Fruit fly (Drosophila melanogaster) S2 (cell line): Measurements from ENCODE around the gene sds22.

Experiments
- CG8478 ChIP-seq: fragments of >200 bp; optimal IDR thresholded peaks from 2 replicates; lab custom pipeline; 2018
- CTCF ChIP-seq, 2 experiments: fragments of >200 bp; optimal IDR thresholded peaks; 2 replicates each; lab custom pipeline; 2018

The sds22 gene

dm6 chr3R:17401289-17401752, 9.9 kb downstream of the sds22 start:
- TF ChIP-seq CG8478 (lab: Kevin White, UChicago) (no peak), CTCF (optimal IDR thresholded peaks at IDR 0.05; lab: Kevin White, UChicago) (peak; percentile 38 to 43)

- TF ChIP-seq CTCF (optimal IDR thresholded peaks at IDR 0.05; lab: Kevin White, UChicago) (peak; percentile 90 to 92), CG8478 (lab: Kevin White, UChicago) (no peak)
Observed at dm6 chr3R:17402434-17402833, 11.0 kb downstream of the sds22 start, which contains the start of gene Sur-8. Gene Sur-8, minus strand, starts transcription at chr3R:17402515.

dm6 chr3R:17403188-17403587, 11.8 kb downstream of the sds22 start, which contains the start of gene CG34279:
Gene CG34279, minus strand, starts transcription at chr3R:17403288.
- TF ChIP-seq CG8478 (lab: Kevin White, UChicago) (no peak), CTCF (optimal IDR thresholded peaks at IDR 0.05; lab: Kevin White, UChicago) (no peak)

DNA sequence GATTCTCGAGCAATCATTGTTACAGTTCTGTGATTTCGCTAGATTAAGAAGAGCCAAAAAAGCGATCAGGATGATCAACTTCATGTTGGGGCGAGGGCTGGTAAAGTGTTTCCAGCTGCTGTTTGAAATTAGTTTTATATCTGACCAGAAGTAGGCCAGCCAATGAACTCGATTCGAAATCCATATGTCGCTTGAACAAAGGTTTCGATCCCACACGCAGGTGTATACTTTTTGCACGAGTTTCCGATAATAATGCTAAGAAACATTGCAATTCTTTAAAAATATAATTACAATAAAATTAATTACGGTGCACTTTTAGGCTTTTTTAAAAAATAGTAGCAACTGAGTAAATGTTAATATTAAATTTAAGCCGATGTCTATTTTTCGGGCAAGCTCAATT, 12.2 kb downstream of the sds22 start, which contains the start of gene CG34280:
CG34280 (minus strand) TSS at position 101 of the 400 bp plus-strand sequence.
- TF ChIP-seq CG8478 (lab: Kevin White, UChicago): no peak
- TF ChIP-seq CTCF (optimal IDR thresholded peaks at IDR 0.05; lab: Kevin White, UChicago): no peak

DNA sequence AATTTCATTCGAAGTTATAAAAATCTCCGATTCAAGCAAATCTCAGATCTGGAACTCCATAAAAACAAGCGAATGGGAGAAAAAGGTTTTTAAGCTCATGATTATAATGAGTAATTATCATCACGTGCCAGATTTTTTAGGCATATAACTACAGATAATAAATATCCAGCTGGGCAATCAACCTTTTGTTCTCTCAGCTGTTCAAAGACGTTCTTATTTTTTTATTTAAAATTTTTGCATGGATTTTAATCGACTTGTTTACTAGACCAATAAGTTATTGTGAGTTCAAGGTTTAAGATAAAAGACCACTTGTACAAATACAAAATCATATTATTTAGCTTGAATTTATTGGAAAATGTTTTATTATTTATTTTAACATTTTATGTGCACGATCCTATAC, 12.8 kb downstream of the sds22 start:
- TF ChIP-seq CTCF (optimal IDR thresholded peaks at IDR 0.05; lab: Kevin White, UChicago) (no peak), CG8478 (lab: Kevin White, UChicago) (no peak)

dm6 chr3R:17405009-17405408, 13.6 kb downstream of the sds22 start, which contains the start of gene CG42823:
Gene CG42823, minus strand, starts transcription at chr3R:17405109.
- no peak for TF ChIP-seq CG8478 (lab: Kevin White, UChicago)
- TF ChIP-seq CTCF (optimal IDR thresholded peaks at IDR 0.05; lab: Kevin White, UChicago): no peak

- TF ChIP-seq CG8478 (lab: Kevin White, UChicago) (no peak), CTCF (optimal IDR thresholded peaks at IDR 0.05; lab: Kevin White, UChicago) (no peak)
Observed at dm6 chr3R:17406411-17406810, 15.0 kb downstream of the sds22 start, which contains the start of the genes CG42824 and CG42798. Gene CG42824, minus strand, starts transcription at chr3R:17406511. Gene CG42798, plus strand, starts transcription at chr3R:17406678.

- no peak for TF ChIP-seq CTCF (optimal IDR thresholded peaks at IDR 0.05; lab: Kevin White, UChicago)
- TF ChIP-seq CG8478 (lab: Kevin White, UChicago): no peak
Observed at dm6 chr3R:17407576-17407975, 16.2 kb downstream of the sds22 start, which contains the start of gene CG17283. Gene CG17283, plus strand, starts transcription at chr3R:17407876.

- TF ChIP-seq CG8478 (lab: Kevin White, UChicago) (no peak), CTCF (optimal IDR thresholded peaks at IDR 0.05; lab: Kevin White, UChicago) (no peak)
Observed at dm6 chr3R:17409319-17409718, 17.9 kb downstream of the sds22 start, which contains the start of gene CG5860. Gene CG5860, plus strand, starts transcription at chr3R:17409619.

DNA sequence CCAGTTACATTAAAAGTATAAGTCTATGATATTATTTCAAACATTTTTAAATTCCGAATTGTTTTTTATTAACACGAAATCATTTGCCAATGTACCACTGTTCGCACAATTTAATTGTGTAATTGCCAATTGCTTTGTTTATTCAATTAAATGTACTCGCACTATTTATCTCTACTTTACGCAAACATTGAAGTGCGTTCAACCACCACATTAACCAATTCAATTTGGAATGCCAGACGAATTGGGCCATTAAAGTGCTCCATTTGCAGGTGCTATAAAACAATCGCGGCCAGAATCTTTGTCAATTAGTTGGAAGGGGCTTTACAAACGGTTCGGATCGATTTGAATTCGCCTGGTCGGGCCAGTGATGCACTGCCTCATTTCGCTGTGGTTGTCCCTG, 19.4 kb downstream of the sds22 start, which contains the start of gene CG5863:
CG5863 (plus strand) TSS at position 301 of the 400 bp plus-strand sequence.
- TF ChIP-seq CG8478 (lab: Kevin White, UChicago) (no peak), CTCF (optimal IDR thresholded peaks at IDR 0.05; lab: Kevin White, UChicago) (no peak)

dm6 chr3R:17412458-17413127, 21.2 kb downstream of the sds22 start, which contains the start of gene CG42821:
Gene CG42821, plus strand, starts transcription at chr3R:17413077.
- TF ChIP-seq CG8478 (lab: Kevin White, UChicago) (no peak), CTCF (optimal IDR thresholded peaks at IDR 0.05; lab: Kevin White, UChicago) (no peak)

DNA sequence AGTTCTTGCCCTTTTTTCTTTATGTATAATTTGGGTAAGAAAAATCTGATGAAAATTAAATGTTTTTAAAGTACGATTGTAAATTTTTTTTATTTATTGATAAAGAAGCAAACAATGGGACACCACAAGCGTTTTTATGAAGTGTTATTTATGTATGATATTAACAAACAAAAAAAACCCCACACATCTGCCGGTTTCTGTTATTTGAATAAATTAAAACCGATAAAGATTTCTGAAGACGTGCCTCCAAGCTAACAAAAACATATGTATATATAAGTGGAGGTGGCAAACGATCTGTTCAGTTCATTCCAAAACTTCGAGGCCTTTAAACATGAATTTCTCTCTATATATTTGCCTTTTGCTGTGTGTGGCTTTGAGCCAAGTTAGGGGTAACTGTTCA, 22.2 kb downstream of the sds22 start, which contains the start of gene CG42822:
CG42822 (plus strand) TSS at position 301 of the 400 bp plus-strand sequence.
- TF ChIP-seq CTCF (optimal IDR thresholded peaks at IDR 0.05; lab: Kevin White, UChicago) (no peak), CG8478 (lab: Kevin White, UChicago) (no peak)

DNA sequence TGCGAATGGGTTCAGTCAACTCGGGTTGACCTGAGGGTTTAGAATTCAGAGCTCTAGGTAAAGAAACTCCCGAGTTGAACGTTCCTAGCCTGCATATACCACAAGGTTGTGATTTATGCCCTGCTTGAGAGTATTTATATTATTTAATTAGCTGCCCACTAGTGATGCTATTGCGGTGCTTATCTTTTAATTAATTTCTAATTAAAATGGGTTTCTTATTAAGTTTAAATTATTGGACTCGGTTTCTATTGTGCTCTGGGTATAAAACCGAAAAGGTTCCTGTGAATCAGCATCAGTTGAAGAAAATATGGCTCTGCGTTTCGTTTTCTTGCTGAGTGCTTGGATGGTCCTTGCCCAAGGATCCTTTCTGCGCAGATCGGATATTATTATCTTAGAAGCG, 24.0 kb downstream of the sds22 start, which contains the start of gene CG5866:
CG5866 (plus strand) TSS at position 301 of the 400 bp plus-strand sequence.
- TF ChIP-seq CG8478 (lab: Kevin White, UChicago) (no peak), CTCF (optimal IDR thresholded peaks at IDR 0.05; lab: Kevin White, UChicago) (no peak)

- no peak for TF ChIP-seq CG8478 (lab: Kevin White, UChicago)
- TF ChIP-seq CTCF (optimal IDR thresholded peaks at IDR 0.05; lab: Kevin White, UChicago): no peak
Observed at dm6 chr3R:17417167-17417566, 25.8 kb downstream of the sds22 start, which contains the start of gene CG33333. Gene CG33333, plus strand, starts transcription at chr3R:17417467.

- TF ChIP-seq CTCF (optimal IDR thresholded peaks at IDR 0.05; lab: Kevin White, UChicago) (no peak), CG8478 (lab: Kevin White, UChicago) (no peak)
Observed at dm6 chr3R:17418459-17418858, 27.1 kb downstream of the sds22 start, which contains the start of gene CG42834. Gene CG42834, plus strand, starts transcription at chr3R:17418759.
